Fruit fly (Drosophila melanogaster) whole organism, wandering third instar larva: ENCODE results near the gene Awh.

Experiments
- Abd-B ChIP-seq: fragments of >200 bp; optimal IDR thresholded peaks from 2 replicates; lab custom pipeline; 2017; ENCODE audit warnings: missing biosample characterization, missing genetic modification characterization
- CG32264 ChIP-seq: fragments of 200-800 bp; sonication (Bioruptor generic); optimal IDR thresholded peaks from 2 replicates; lab custom pipeline; 2016; ENCODE audit warnings: missing biosample characterization, missing genetic modification characterization
- CG9705 ChIP-seq: fragments of 200-800 bp; sonication (Bioruptor generic); optimal IDR thresholded peaks from 2 replicates; lab custom pipeline; 2018; ENCODE audit warnings: missing biosample characterization, mild to moderate bottlenecking, missing genetic modification characterization
- CrebA ChIP-seq: fragments of 200-800 bp; sonication (Bioruptor generic); optimal IDR thresholded peaks from 2 replicates; lab custom pipeline; 2016; ENCODE audit warnings: missing biosample characterization, mild to moderate bottlenecking, missing genetic modification characterization, borderline replicate concordance
- Dfd ChIP-seq: fragments of >200 bp; optimal IDR thresholded peaks from 2 replicates; lab custom pipeline; 2017; ENCODE audit warnings: missing biosample characterization, missing genetic modification characterization
- Dif ChIP-seq: fragments of 200-275, 200-300 bp; sonication (Bioruptor generic); optimal IDR thresholded peaks from 2 replicates; lab custom pipeline; 2018; ENCODE audit warnings: missing biosample characterization, missing genetic modification characterization; ENCODE audit not compliant: partially characterized antibody
- GATAd ChIP-seq: sonication (Bioruptor generic); optimal IDR thresholded peaks from 2 replicates; lab custom pipeline; 2016; ENCODE audit warnings: missing biosample characterization, missing genetic modification characterization
- HLH106 ChIP-seq: fragments of 200-800 bp; optimal IDR thresholded peaks from 3 replicates; lab custom pipeline; 2019; ENCODE audit warnings: missing biosample characterization, mild to moderate bottlenecking, missing genetic modification characterization, moderate library complexity
- Hnf4 ChIP-seq: fragments of 200-800 bp; sonication (Bioruptor generic); optimal IDR thresholded peaks from 2 replicates; lab custom pipeline; 2016; ENCODE audit warnings: missing biosample characterization, mild to moderate bottlenecking, missing genetic modification characterization
- Hr78 ChIP-seq: fragments of >200 bp; optimal IDR thresholded peaks from 2 replicates; lab custom pipeline; 2017; ENCODE audit warnings: missing biosample characterization, missing genetic modification characterization
- Hr83 ChIP-seq: fragments of 200-300 bp; sonication (Bioruptor generic); optimal IDR thresholded peaks from 2 replicates; lab custom pipeline; 2016; ENCODE audit warnings: missing biosample characterization, mild to moderate bottlenecking, missing genetic modification characterization, moderate library complexity; ENCODE audit not compliant: poor library complexity, severe bottlenecking
- Jra ChIP-seq: sonication (Bioruptor generic); optimal IDR thresholded peaks from 2 replicates; lab custom pipeline; 2016; ENCODE audit warnings: missing biosample characterization, missing genetic modification characterization
- Mio ChIP-seq: sonication (Bioruptor generic); optimal IDR thresholded peaks from 2 replicates; lab custom pipeline; 2016; ENCODE audit warnings: missing biosample characterization, missing genetic modification characterization
- Myc ChIP-seq: fragments of >200 bp; optimal IDR thresholded peaks from 2 replicates; lab custom pipeline; 2017
- N ChIP-seq: fragments of >200 bp; optimal IDR thresholded peaks from 2 replicates; lab custom pipeline; 2018; ENCODE audit warnings: missing biosample characterization, missing external identifiers, missing genetic modification characterization
- OdsH ChIP-seq: fragments of 200-800 bp; sonication (Bioruptor generic); optimal IDR thresholded peaks from 2 replicates; lab custom pipeline; 2016; ENCODE audit warnings: missing biosample characterization, mild to moderate bottlenecking, missing genetic modification characterization
- Rel ChIP-seq, 2 experiments: fragments of 200-800 bp; sonication (Bioruptor generic) in 1 of 2; optimal IDR thresholded peaks; 2 replicates in 1 of 2; 3 replicates in 1 of 2; lab custom pipeline; 2016 to 2019; ENCODE audit warnings: mild to moderate bottlenecking in 2 of 2, missing biosample characterization in 2 of 2, missing genetic modification characterization in 2 of 2, moderate library complexity in 1 of 2
- Sp1 ChIP-seq: fragments of 200-800 bp; sonication (Bioruptor generic); optimal IDR thresholded peaks from 3 replicates; lab custom pipeline; 2019; ENCODE audit warnings: missing biosample characterization, mild to moderate bottlenecking, missing genetic modification characterization, moderate library complexity
- Vsx2 ChIP-seq: fragments of 200-300, 225-300 bp; sonication (Bioruptor generic); optimal IDR thresholded peaks from 2 replicates; lab custom pipeline; 2018; ENCODE audit warnings: missing biosample characterization, missing genetic modification characterization; ENCODE audit not compliant: partially characterized antibody
- br ChIP-seq: fragments of 200-800 bp; sonication (Bioruptor generic); optimal IDR thresholded peaks from 2 replicates; lab custom pipeline; 2016; ENCODE audit warnings: missing biosample characterization, missing genetic modification characterization
- brk ChIP-seq: fragments of 200-800 bp; sonication (Bioruptor generic); optimal IDR thresholded peaks from 2 replicates; lab custom pipeline; 2016; ENCODE audit warnings: missing biosample characterization, mild to moderate bottlenecking, missing genetic modification characterization
- dl ChIP-seq, 2 experiments: fragments of 175-275, 200-275 bp in 1 of 2; fragments of 200-275 bp in 1 of 2; sonication (Bioruptor generic); optimal IDR thresholded peaks; lab custom pipeline; 2018; ENCODE audit warnings: mild to moderate bottlenecking in 2 of 2, missing biosample characterization in 2 of 2, missing genetic modification characterization in 2 of 2, moderate library complexity in 2 of 2; ENCODE audit not compliant: partially characterized antibody in 2 of 2, insufficient read depth in 1 of 2
- dmrt93B ChIP-seq: fragments of 200-800 bp; sonication (Bioruptor generic); optimal IDR thresholded peaks from 2 replicates; lab custom pipeline; 2018; ENCODE audit warnings: missing biosample characterization, mild to moderate bottlenecking, missing genetic modification characterization
- dsf ChIP-seq: sonication (Bioruptor generic); optimal IDR thresholded peaks from 2 replicates; lab custom pipeline; 2016; ENCODE audit warnings: missing biosample characterization, missing genetic modification characterization, borderline replicate concordance
- ey ChIP-seq: fragments of 200-800 bp; sonication (Bioruptor generic); optimal IDR thresholded peaks from 2 replicates; lab custom pipeline; 2016; ENCODE audit warnings: missing biosample characterization, missing genetic modification characterization
- foxo ChIP-seq, 2 experiments: fragments of 200-800 bp; sonication (Bioruptor generic); optimal IDR thresholded peaks; 2 replicates in 1 of 2; 3 replicates in 1 of 2; lab custom pipeline; 2016 to 2017; ENCODE audit warnings: missing biosample characterization in 2 of 2, missing genetic modification characterization in 2 of 2
- fru ChIP-seq: fragments of 200-800 bp; sonication (Bioruptor generic); optimal IDR thresholded peaks from 3 replicates; lab custom pipeline; 2016; ENCODE audit warnings: missing biosample characterization, mild to moderate bottlenecking, missing genetic modification characterization
- h ChIP-seq: fragments of 200-800 bp; sonication (Bioruptor generic); optimal IDR thresholded peaks from 3 replicates; lab custom pipeline; 2016; ENCODE audit warnings: missing biosample characterization, mild to moderate bottlenecking, missing genetic modification characterization
- jim ChIP-seq: fragments of 175-275, 200-325 bp; sonication (Bioruptor generic); optimal IDR thresholded peaks from 2 replicates; lab custom pipeline; 2016; ENCODE audit warnings: missing biosample characterization, mild to moderate bottlenecking, missing genetic modification characterization
- lola ChIP-seq: fragments of >200 bp; optimal IDR thresholded peaks from 2 replicates; lab custom pipeline; 2017; ENCODE audit warnings: missing biosample characterization, missing genetic modification characterization
- pan ChIP-seq: fragments of >200 bp; optimal IDR thresholded peaks from 2 replicates; lab custom pipeline; 2017
- psq ChIP-seq: fragments of 200-800 bp; sonication (Bioruptor generic); optimal IDR thresholded peaks from 3 replicates; lab custom pipeline; 2017; ENCODE audit warnings: missing biosample characterization, mild to moderate bottlenecking, missing genetic modification characterization, moderate library complexity
- rgr ChIP-seq: fragments of 200-800 bp; sonication (Bioruptor generic); optimal IDR thresholded peaks from 3 replicates; lab custom pipeline; 2016; ENCODE audit warnings: missing biosample characterization, mild to moderate bottlenecking, missing genetic modification characterization
- sage ChIP-seq: fragments of 200-800 bp; sonication (Bioruptor generic); optimal IDR thresholded peaks from 2 replicates; lab custom pipeline; 2016; ENCODE audit warnings: missing biosample characterization, mild to moderate bottlenecking, missing genetic modification characterization
- sv ChIP-seq: fragments of 200-800 bp; sonication (Bioruptor generic); optimal IDR thresholded peaks from 3 replicates; lab custom pipeline; 2016; ENCODE audit warnings: missing biosample characterization, missing genetic modification characterization
- tai ChIP-seq: sonication (Bioruptor generic); optimal IDR thresholded peaks from 2 replicates; lab custom pipeline; 2016; ENCODE audit warnings: missing biosample characterization, missing genetic modification characterization
- usp ChIP-seq: fragments of >200 bp; optimal IDR thresholded peaks from 2 replicates; lab custom pipeline; 2017; ENCODE audit warnings: missing biosample characterization, missing genetic modification characterization
- woc ChIP-seq: sonication (Bioruptor generic); optimal IDR thresholded peaks from 2 replicates; lab custom pipeline; 2016; ENCODE audit warnings: missing biosample characterization, mild to moderate bottlenecking, missing genetic modification characterization

The Awh gene

DNA sequence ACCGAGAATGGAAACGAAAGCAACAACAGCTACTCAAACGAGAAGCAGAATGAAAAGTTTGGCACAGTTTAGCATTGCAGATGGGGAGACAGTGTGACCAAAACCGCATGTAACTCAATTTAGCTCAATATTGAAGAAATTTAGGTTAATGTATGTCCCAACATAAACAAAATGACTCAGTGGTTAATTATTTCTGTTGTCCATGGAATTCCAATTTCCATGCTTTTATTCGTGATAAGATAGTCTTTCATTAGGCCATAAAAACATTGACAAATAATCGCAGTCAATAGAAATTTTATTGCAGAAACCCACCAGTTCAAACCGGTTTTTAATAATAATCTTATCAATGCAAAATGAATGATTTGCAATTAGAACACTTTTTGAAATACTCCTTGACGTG, 44.2 kb upstream of the Awh start:
- TF ChIP-seq dl (GFP tag; optimal IDR thresholded peaks at IDR 0.05; lab: Kevin White, UChicago; ENCODE audit: insufficient read depth in 1 of 2, partially characterized antibody in 2 of 2) (no peak), usp (GFP tag; lab: Kevin White, UChicago) (no peak), Dif (GFP tag; lab: Kevin White, UChicago) (no peak), GATAd (no peak), psq (GFP tag; lab: Kevin White, UChicago) (no peak), Abd-B (GFP tag; lab: Kevin White, UChicago) (no peak)

DNA sequence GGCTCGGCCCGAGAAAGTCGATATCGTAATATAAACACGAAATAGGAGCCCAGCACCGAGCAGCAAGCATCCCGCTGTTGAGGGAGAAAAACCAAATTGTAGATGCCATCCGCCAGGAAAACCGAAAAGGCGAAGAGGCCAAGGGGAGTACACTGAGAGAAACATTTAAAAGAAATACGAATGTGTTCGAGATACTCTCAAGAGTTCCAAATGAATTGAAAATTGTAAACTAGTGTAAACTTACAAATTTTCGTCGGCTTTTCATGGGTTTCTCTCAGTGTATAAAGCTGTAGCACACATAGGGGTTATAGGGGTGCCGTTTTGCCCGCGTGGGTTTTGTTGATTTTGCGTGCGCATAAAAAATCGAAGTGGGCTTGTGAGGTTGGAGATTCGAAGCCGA, 43.3 kb upstream of the Awh start:
- peak; percentile 80 for TF ChIP-seq rgr
- TF ChIP-seq fru = peak; percentile 67
- no peak for TF ChIP-seq N (GFP tag; lab: Kevin White, UChicago)
- peak in 1 of 2 experiments; percentile 76 for TF ChIP-seq foxo (GFP tag; optimal IDR thresholded peaks at IDR 0.05; lab: Kevin White, UChicago)
- TF ChIP-seq dsf (GFP tag; lab: Kevin White, UChicago) = no peak
- TF ChIP-seq pan = no peak
- TF ChIP-seq Jra (GFP tag; lab: Kevin White, UChicago) = peak; percentile 3
- no peak for TF ChIP-seq dl (GFP tag; optimal IDR thresholded peaks at IDR 0.05; lab: Kevin White, UChicago; ENCODE audit: insufficient read depth in 1 of 2, partially characterized antibody in 2 of 2)
- TF ChIP-seq HLH106 (tag; lab: Kevin White, UChicago) = peak; percentile 71
- peak; percentile 71 for TF ChIP-seq Hnf4 (GFP tag; lab: Kevin White, UChicago)
- TF ChIP-seq sage (GFP tag; lab: Kevin White, UChicago) = no peak
- no peak for TF ChIP-seq brk
- TF ChIP-seq tai (GFP tag; lab: Kevin White, UChicago) = peak; percentile 75
- peak; percentile 79 for TF ChIP-seq ey (GFP tag; lab: Kevin White, UChicago)
- TF ChIP-seq Sp1 (GFP tag; lab: Kevin White, UChicago) = peak; percentile 64
- no peak for TF ChIP-seq Dfd (GFP tag; lab: Kevin White, UChicago)
- peak; percentile 16 for TF ChIP-seq Hr83 (GFP tag; lab: Kevin White, UChicago)
- TF ChIP-seq lola (GFP tag; lab: Kevin White, UChicago) = no peak
- peak; percentile 45 for TF ChIP-seq CG32264 (GFP tag; lab: Kevin White, UChicago)
- no peak for TF ChIP-seq usp (GFP tag; lab: Kevin White, UChicago)
- peak; percentile 72 for TF ChIP-seq OdsH (GFP tag; lab: Kevin White, UChicago)
- peak; percentile 67 for TF ChIP-seq psq (GFP tag; lab: Kevin White, UChicago)
- TF ChIP-seq dmrt93B (GFP tag; lab: Kevin White, UChicago) = no peak
- TF ChIP-seq CG9705 (GFP tag; lab: Kevin White, UChicago) = no peak
- TF ChIP-seq Dif (GFP tag; lab: Kevin White, UChicago) = no peak
- peak; percentile 37 for TF ChIP-seq woc (GFP tag; lab: Kevin White, UChicago)
- TF ChIP-seq h (GFP tag; lab: Kevin White, UChicago) = peak; percentile 82
- no peak for TF ChIP-seq Rel (GFP tag; optimal IDR thresholded peaks at IDR 0.05; lab: Kevin White, UChicago)
- TF ChIP-seq Rel (tag; optimal IDR thresholded peaks at IDR 0.05; lab: Kevin White, UChicago) = no peak
- TF ChIP-seq br (GFP tag; lab: Kevin White, UChicago) = peak; percentile 70
- peak; percentile 71 for TF ChIP-seq sv
- no peak for TF ChIP-seq GATAd
- TF ChIP-seq Hr78 (GFP tag; lab: Kevin White, UChicago) = no peak
- TF ChIP-seq, all 38 proteins: peak for 17

DNA sequence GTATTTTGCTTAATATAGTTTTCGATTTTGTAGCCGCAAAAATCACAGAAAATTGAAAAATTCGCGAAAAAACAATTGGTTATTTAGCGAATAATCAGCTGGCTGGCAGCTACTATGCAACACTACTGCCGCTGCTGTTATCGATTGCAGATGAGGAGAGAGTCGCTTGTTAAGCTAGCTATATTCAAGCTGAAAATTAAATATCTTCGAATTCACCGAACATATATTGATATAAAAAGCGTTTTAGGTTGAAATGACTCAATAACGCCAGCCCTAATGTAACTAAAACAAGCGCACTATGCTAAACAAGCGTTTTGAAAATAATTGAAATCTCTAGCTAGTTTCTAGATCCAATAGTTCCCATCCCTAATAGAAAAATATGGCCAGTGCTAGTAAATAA, 39.7 kb upstream of the Awh start, which contains the start of the genes CG32264, ntc and IntS10:
Gene CG32264 (minus strand): TSS at position 130 of the 400 bp plus-strand sequence.
Gene ntc (minus strand): TSS at position 130 of the 400 bp plus-strand sequence.
Gene IntS10 (plus strand): TSS at position 381 of the 400 bp plus-strand sequence.
- TF ChIP-seq CrebA (no peak), Myc (peak; percentile 93), Sp1 (GFP tag; lab: Kevin White, UChicago) (peak; percentile 62), h (GFP tag; lab: Kevin White, UChicago) (peak; percentile 80), Vsx2 (GFP tag; lab: Kevin White, UChicago) (no peak), dsf (GFP tag; lab: Kevin White, UChicago) (peak; percentile 15), tai (GFP tag; lab: Kevin White, UChicago) (no peak), Hr78 (GFP tag; lab: Kevin White, UChicago) (no peak), pan (no peak), rgr (peak; percentile 79), sv (peak; percentile 69), Hr83 (GFP tag; lab: Kevin White, UChicago) (peak; percentile 3), GATAd (no peak), dmrt93B (GFP tag; lab: Kevin White, UChicago) (no peak), usp (GFP tag; lab: Kevin White, UChicago) (no peak), woc (GFP tag; lab: Kevin White, UChicago) (peak; percentile 84), br (GFP tag; lab: Kevin White, UChicago) (peak; percentile 79), OdsH (GFP tag; lab: Kevin White, UChicago) (peak; percentile 73), Hnf4 (GFP tag; lab: Kevin White, UChicago) (peak; percentile 70), Mio (GFP tag; lab: Kevin White, UChicago) (no peak), Rel (GFP tag; optimal IDR thresholded peaks at IDR 0.05; lab: Kevin White, UChicago) (no peak), Rel (tag; optimal IDR thresholded peaks at IDR 0.05; lab: Kevin White, UChicago) (peak; percentile 45), CG9705 (GFP tag; lab: Kevin White, UChicago) (peak; percentile 30), HLH106 (tag; lab: Kevin White, UChicago) (peak; percentile 55), foxo (GFP tag; optimal IDR thresholded peaks at IDR 0.05; lab: Kevin White, UChicago) (peak in 1 of 2 experiments; percentile 80), Abd-B (GFP tag; lab: Kevin White, UChicago) (no peak), dl (GFP tag; optimal IDR thresholded peaks at IDR 0.05; lab: Kevin White, UChicago; ENCODE audit: insufficient read depth in 1 of 2, partially characterized antibody in 2 of 2) (no peak), psq (GFP tag; lab: Kevin White, UChicago) (peak; percentile 40), lola (GFP tag; lab: Kevin White, UChicago) (no peak), CG32264 (GFP tag; lab: Kevin White, UChicago) (no peak), sage (GFP tag; lab: Kevin White, UChicago) (no peak), brk (no peak), N (GFP tag; lab: Kevin White, UChicago) (no peak), Jra (GFP tag; lab: Kevin White, UChicago) (peak; percentile 66), ey (GFP tag; lab: Kevin White, UChicago) (peak; percentile 76), jim (GFP tag; lab: Kevin White, UChicago) (no peak), Dif (GFP tag; lab: Kevin White, UChicago) (no peak), fru (peak; percentile 74)
